Worm (Caenorhabditis elegans): Measurements from ENCODE around the gene Y17G7B.20.

The Y17G7B.20 gene

DNA sequence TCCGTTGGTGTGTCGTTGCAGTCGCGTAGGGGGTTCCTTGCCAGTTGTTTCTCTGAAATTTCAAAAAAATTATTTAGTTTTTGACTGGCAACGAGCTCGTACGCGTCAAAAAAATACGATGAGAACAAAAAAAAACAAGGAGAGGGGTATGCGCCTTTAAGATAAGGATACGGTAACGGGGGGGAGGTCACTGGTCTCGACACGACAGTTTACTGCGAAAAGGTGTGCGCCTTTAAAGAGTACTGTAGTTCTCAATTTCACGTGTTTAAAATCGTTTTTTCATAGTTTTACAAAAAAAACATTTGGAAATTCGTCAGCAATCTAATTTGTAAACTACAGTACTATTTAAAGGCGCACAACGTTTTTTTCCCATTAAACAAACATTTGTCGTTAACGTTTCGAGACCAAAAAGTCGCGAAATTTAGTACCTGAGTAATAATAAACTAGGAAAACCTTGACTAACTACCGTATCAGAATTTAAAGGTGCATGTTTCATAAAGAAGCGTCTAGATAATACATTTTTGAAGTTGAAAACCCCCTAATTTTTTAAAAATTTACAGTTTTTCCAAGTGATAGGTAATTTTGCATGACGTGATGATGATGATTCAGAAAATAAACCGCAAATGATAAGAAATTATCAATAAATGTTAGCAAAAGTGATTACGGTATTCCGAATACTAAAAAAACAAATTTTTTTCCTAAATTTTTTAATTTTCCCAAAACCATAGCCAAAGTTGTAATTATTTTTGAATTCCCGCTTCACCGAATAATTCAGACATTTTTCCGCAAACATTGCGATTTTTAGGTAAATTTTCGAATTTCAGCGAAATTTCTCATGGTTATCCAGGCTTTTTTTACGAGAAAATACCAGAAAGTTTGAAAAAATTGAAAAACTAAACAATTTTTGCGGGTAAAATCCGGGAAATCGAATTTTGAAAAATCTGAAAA lies 5.3 kb downstream of the Y17G7B.20 start (continued):
- TF ChIP-seq rnt-1 (tag; optimal IDR thresholded peaks at IDR 0.05) (peak; percentile 36), egl-13 (tag; optimal IDR thresholded peaks at IDR 0.05) (no peak), vab-15 (tag; optimal IDR thresholded peaks at IDR 0.05) (no peak), mep-1 (tag; optimal IDR thresholded peaks at IDR 0.05) (no peak), efl-1 (optimal IDR thresholded peaks at IDR 0.05) (peak; percentile 15 to 23), efl-1 (GFP tag; optimal IDR thresholded peaks at IDR 0.05 in 1 of 2) (peak in 1 of 2 experiments; percentile 93), nhr-20 (tag; optimal IDR thresholded peaks at IDR 0.05) (peak; percentile 60), fkh-8 (tag; optimal IDR thresholded peaks at IDR 0.05) (peak; percentile 34), isw-1 (GFP tag; IDR thresholded peaks at IDR 0.05) (no peak), hlh-4 (tag; optimal IDR thresholded peaks at IDR 0.05) (no peak), nhr-237 (tag; optimal IDR thresholded peaks at IDR 0.05) (no peak), aly-2 (tag; optimal IDR thresholded peaks at IDR 0.05) (peak; percentile 93), ets-5 (GFP tag; IDR thresholded peaks at IDR 0.05) (no peak), snu-23 (GFP tag; optimal IDR thresholded peaks at IDR 0.05) (peak; percentile 51), C16A3.4 (tag; optimal IDR thresholded peaks at IDR 0.05) (no peak), elt-2 (tag; optimal IDR thresholded peaks at IDR 0.05) (peak; percentile 37), ztf-11 (tag; optimal IDR thresholded peaks at IDR 0.05) (peak in 1 of 2 experiments; percentile 37), nhr-77 (tag; optimal IDR thresholded peaks at IDR 0.05) (no peak), fkh-4 (tag; optimal IDR thresholded peaks at IDR 0.05; ENCODE audit: borderline replicate concordance) (no peak), sox-4 (tag; optimal IDR thresholded peaks at IDR 0.05) (no peak), lin-35 (GFP tag; optimal IDR thresholded peaks at IDR 0.05) (peak in 1 of 2 experiments; percentile 43), nhr-85 (tag) (peak; percentile 81), ama-1 (optimal IDR thresholded peaks at IDR 0.05) (peak; percentile 66), nhr-11 (tag; optimal IDR thresholded peaks at IDR 0.05) (no peak), nhr-71 (tag; optimal IDR thresholded peaks at IDR 0.05) (peak; percentile 77), lin-15B (tag; optimal IDR thresholded peaks at IDR 0.05) (no peak), nhr-90 (tag; optimal IDR thresholded peaks at IDR 0.05; ENCODE audit: poor library complexity) (peak; percentile 24), lir-3 (tag; optimal IDR thresholded peaks at IDR 0.05; ENCODE audit: poor library complexity) (peak; percentile 26), lsy-2 (tag; optimal IDR thresholded peaks at IDR 0.05) (peak; percentile 41 to 59), ceh-8 (GFP tag; optimal IDR thresholded peaks at IDR 0.05) (no peak), zag-1 (tag; optimal IDR thresholded peaks at IDR 0.05) (no peak), jun-1 (tag; optimal IDR thresholded peaks at IDR 0.05) (peak; percentile 39), swsn-7 (tag; optimal IDR thresholded peaks at IDR 0.05) (peak; percentile 30), irx-1 (tag; optimal IDR thresholded peaks at IDR 0.05) (no peak), nhr-76 (tag; optimal IDR thresholded peaks at IDR 0.05) (no peak), ceh-63 (GFP tag; optimal IDR thresholded peaks at IDR 0.05) (no peak), blmp-1 (tag; optimal IDR thresholded peaks at IDR 0.05) (no peak), lin-13 (GFP tag; optimal IDR thresholded peaks at IDR 0.05) (peak; percentile 22), egl-27 (tag; optimal IDR thresholded peaks at IDR 0.05) (no peak), sptf-1 (tag; optimal IDR thresholded peaks at IDR 0.05) (no peak), skn-1 (tag; optimal IDR thresholded peaks at IDR 0.05) (no peak), dpl-1 (GFP tag; optimal IDR thresholded peaks at IDR 0.05) (peak in 2 of 3 experiments; percentile 1 to 30)

DNA sequence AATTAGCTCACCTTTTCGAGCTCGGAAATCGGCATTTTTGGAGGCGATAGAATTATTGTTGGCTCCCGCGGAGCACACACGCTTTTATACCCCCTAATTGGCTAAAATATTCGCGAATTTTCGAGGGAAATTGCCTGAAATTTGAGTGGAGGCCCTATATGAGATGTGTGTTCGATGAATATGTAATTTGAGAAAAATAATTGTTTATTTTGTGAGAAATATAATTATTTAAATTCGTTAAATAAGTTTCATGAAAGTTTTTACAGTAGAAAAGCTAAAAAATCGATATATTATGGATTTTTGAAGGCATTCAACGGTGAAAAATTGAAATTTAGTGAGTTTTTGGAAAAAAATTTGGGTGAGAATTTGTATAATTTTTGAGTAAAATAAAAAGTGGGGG lies 6.0 kb downstream of the Y17G7B.20 start, which contains the start of gene acbp-6:
Gene acbp-6 (minus strand): TSS at position 101 of the 400 bp plus-strand sequence.
- TF ChIP-seq lin-13 (GFP tag; optimal IDR thresholded peaks at IDR 0.05) = peak; percentile 19
- no peak for TF ChIP-seq dpl-1 (GFP tag; optimal IDR thresholded peaks at IDR 0.05)

Data from whole organism, L1 larva.